Worm (Caenorhabditis elegans) whole organism, young adult: ENCODE data around the gene F01F1.3.

ENCODE experiments used
- C06A6.2 ChIP-seq: fragments of 200-800 bp; sonication (Bioruptor generic); conservative IDR thresholded peaks from 2 replicates; pipeline ENCODE4 v1.3.6; 2022; ENCODE audit warnings: missing genetic modification characterization, missing compliant biosample characterization
- F10E7.11 ChIP-seq: sonication (generic microtip); optimal IDR thresholded peaks from 2 replicates; lab custom pipeline; 2017; ENCODE audit warnings: mild to moderate bottlenecking, missing genetic modification characterization, moderate library complexity, missing compliant biosample characterization
- F23B12.7 ChIP-seq: sonication (generic microtip); optimal IDR thresholded peaks from 2 replicates; lab custom pipeline; 2017; ENCODE audit warnings: missing genetic modification characterization, mild to moderate bottlenecking, missing compliant biosample characterization, antibody characterized with exemption, moderate library complexity; ENCODE audit not compliant: insufficient read depth
- F33H1.4 ChIP-seq: fragments of 200-800 bp; sonication (Bioruptor generic); IDR thresholded peaks from 2 replicates; pipeline ENCODE4 v1.3.6; 2022; ENCODE audit warnings: missing genetic modification reagents, missing genetic modification characterization, missing compliant biosample characterization
- F37B4.10 ChIP-seq: fragments of 200-800 bp; sonication (Bioruptor generic); IDR thresholded peaks from 2 replicates; pipeline ENCODE4 v1.3.6; 2022; ENCODE audit warnings: missing genetic modification characterization, missing compliant biosample characterization
- F49E8.2 ChIP-seq: sonication (generic microtip); optimal IDR thresholded peaks from 3 replicates; lab custom pipeline; 2017; ENCODE audit warnings: missing genetic modification characterization, mild to moderate bottlenecking, missing compliant biosample characterization, antibody characterized with exemption, moderate library complexity; ENCODE audit not compliant: insufficient read depth
- F57C9.4 ChIP-seq: sonication (generic microtip); optimal IDR thresholded peaks from 2 replicates; lab custom pipeline; 2017; ENCODE audit warnings: mild to moderate bottlenecking, missing genetic modification characterization, missing compliant biosample characterization
- T07F8.4 ChIP-seq: sonication (generic microtip); optimal IDR thresholded peaks from 2 replicates; lab custom pipeline; 2016; ENCODE audit warnings: mild to moderate bottlenecking, missing genetic modification characterization, moderate library complexity, missing compliant biosample characterization
- Y53G8AR.9 ChIP-seq: fragments of 200-800 bp; sonication (Bioruptor generic); conservative IDR thresholded peaks from 2 replicates; pipeline ENCODE4 v1.3.6; 2022; ENCODE audit warnings: missing genetic modification reagents, missing genetic modification characterization, missing compliant biosample characterization
- aptf-3 ChIP-seq: fragments of 200-800 bp; sonication (Bioruptor generic); IDR thresholded peaks from 2 replicates; pipeline ENCODE4 v1.3.6; 2022; ENCODE audit warnings: missing genetic modification characterization, missing compliant biosample characterization
- atf-7 ChIP-seq: sonication (generic microtip); optimal IDR thresholded peaks from 2 replicates; lab custom pipeline; 2017; ENCODE audit warnings: mild to moderate bottlenecking, missing genetic modification characterization, missing compliant biosample characterization
- bed-2 ChIP-seq: fragments of 200-800 bp; sonication (Bioruptor generic); IDR thresholded peaks from 2 replicates; pipeline ENCODE4 v1.3.6; 2022; ENCODE audit warnings: missing genetic modification reagents, missing genetic modification characterization, missing compliant biosample characterization
- cebp-2 ChIP-seq: fragments of 200-800 bp; sonication (Bioruptor generic); IDR thresholded peaks from 2 replicates; pipeline ENCODE4 v1.3.6; 2022; ENCODE audit warnings: missing genetic modification characterization, missing compliant biosample characterization
- ceh-27 ChIP-seq: fragments of 200-800 bp; sonication (Bioruptor generic); optimal IDR thresholded peaks from 2 replicates; lab custom pipeline; 2018; ENCODE audit warnings: mild to moderate bottlenecking, missing genetic modification characterization, moderate library complexity, missing compliant biosample characterization
- ceh-40 ChIP-seq: fragments of 200-800 bp; sonication (Bioruptor generic); IDR thresholded peaks from 2 replicates; pipeline ENCODE4 v1.3.6; 2022; ENCODE audit warnings: missing genetic modification characterization, missing compliant biosample characterization
- die-1 ChIP-seq: sonication (generic microtip); optimal IDR thresholded peaks from 2 replicates; lab custom pipeline; 2016; ENCODE audit warnings: missing genotype, mild to moderate bottlenecking, missing genetic modification characterization, missing compliant biosample characterization
- dpff-1 ChIP-seq: sonication (generic microtip); optimal IDR thresholded peaks from 2 replicates; lab custom pipeline; 2017; ENCODE audit warnings: mild to moderate bottlenecking, missing genetic modification characterization, missing compliant biosample characterization
- efl-1 ChIP-seq: fragments of 150-350 bp; optimal IDR thresholded peaks from 2 replicates; lab custom pipeline; 2014; ENCODE audit warnings: missing biosample characterization, missing genetic modification reagents, missing genetic modification characterization
- egl-44 ChIP-seq: fragments of 200-800 bp; sonication (Bioruptor generic); IDR thresholded peaks from 2 replicates; pipeline ENCODE4 v1.3.6; 2022; ENCODE audit warnings: missing genetic modification reagents, missing genetic modification characterization, missing compliant biosample characterization
- fkh-3 ChIP-seq: sonication (generic microtip); optimal IDR thresholded peaks from 2 replicates; lab custom pipeline; 2016; ENCODE audit warnings: mild to moderate bottlenecking, missing genetic modification characterization, missing compliant biosample characterization
- gei-17 ChIP-seq: fragments of 200-800 bp; sonication (Bioruptor generic); optimal IDR thresholded peaks from 2 replicates; lab custom pipeline; 2018; ENCODE audit warnings: mild to moderate bottlenecking, missing genetic modification characterization, missing compliant biosample characterization
- him-1 ChIP-seq: sonication (generic microtip); optimal IDR thresholded peaks from 2 replicates; lab custom pipeline; 2016; ENCODE audit warnings: missing genotype, missing genetic modification reagents, missing genetic modification characterization, missing compliant biosample characterization
- hlh-12 ChIP-seq: sonication (generic microtip); optimal IDR thresholded peaks from 2 replicates; lab custom pipeline; 2016; ENCODE audit warnings: missing genetic modification characterization, missing compliant biosample characterization
- hrde-1 ChIP-seq: sonication (generic microtip); optimal IDR thresholded peaks from 2 replicates; lab custom pipeline; 2016; ENCODE audit warnings: missing genetic modification characterization, mild to moderate bottlenecking, missing compliant biosample characterization, moderate library complexity, missing genotype, missing genetic modification reagents, borderline replicate concordance
- let-526 ChIP-seq: fragments of 200-800 bp; sonication (Bioruptor generic); IDR thresholded peaks from 2 replicates; pipeline ENCODE4 v1.3.6; 2022; ENCODE audit warnings: missing genetic modification reagents, missing genetic modification characterization, missing compliant biosample characterization
- let-607 ChIP-seq, 2 experiments: fragments of 200-800 bp in 1 of 2; sonication (Bioruptor generic) in 1 of 2; sonication (generic microtip) in 1 of 2; optimal IDR thresholded peaks; 2 replicates each; lab custom pipeline; 2016 to 2018; ENCODE audit warnings: mild to moderate bottlenecking in 2 of 2, missing compliant biosample characterization in 2 of 2, missing genetic modification characterization in 2 of 2, moderate library complexity in 2 of 2, missing genotype in 1 of 2
- lin-26 ChIP-seq: fragments of 200-800 bp; sonication (Bioruptor generic); IDR thresholded peaks from 2 replicates; pipeline ENCODE4 v1.3.6; 2022; ENCODE audit warnings: missing genetic modification reagents, missing genetic modification characterization, missing compliant biosample characterization
- lsl-1 ChIP-seq: fragments of 200-800 bp; sonication (Bioruptor generic); optimal IDR thresholded peaks from 2 replicates; lab custom pipeline; 2018; ENCODE audit warnings: mild to moderate bottlenecking, missing genetic modification characterization, moderate library complexity, missing compliant biosample characterization
- lsy-27 ChIP-seq: sonication (generic microtip); optimal IDR thresholded peaks from 2 replicates; lab custom pipeline; 2017; ENCODE audit warnings: missing genetic modification characterization, mild to moderate bottlenecking, missing compliant biosample characterization, antibody characterized with exemption, missing genotype, borderline replicate concordance; ENCODE audit not compliant: insufficient read depth
- madf-6 ChIP-seq: fragments of 200-800 bp; sonication (Bioruptor generic); IDR thresholded peaks from 2 replicates; pipeline ENCODE4 v1.3.6; 2022; ENCODE audit warnings: missing genetic modification reagents, missing genetic modification characterization, missing compliant biosample characterization
- nfya-1 ChIP-seq: sonication (generic microtip); optimal IDR thresholded peaks from 2 replicates; lab custom pipeline; 2017; ENCODE audit warnings: antibody characterized with exemption, missing compliant biosample characterization, missing genetic modification characterization, borderline replicate concordance; ENCODE audit not compliant: insufficient read depth
- nfya-2 ChIP-seq: fragments of 200-800 bp; sonication (Bioruptor generic); IDR thresholded peaks from 2 replicates; pipeline ENCODE4 v1.3.6; 2022; ENCODE audit warnings: missing genetic modification reagents, missing genetic modification characterization, missing compliant biosample characterization
- nfyb-1 ChIP-seq: fragments of 200-800 bp; sonication (Bioruptor generic); IDR thresholded peaks from 2 replicates; pipeline ENCODE4 v1.3.6; 2022; ENCODE audit warnings: missing genetic modification reagents, missing genetic modification characterization, missing compliant biosample characterization
- rpc-1 ChIP-seq, 2 experiments: fragments of 150-350 bp in 1 of 2; sonication (generic microtip) in 1 of 2; optimal IDR thresholded peaks; 2 replicates each; lab custom pipeline; 2014 to 2018; ENCODE audit warnings: missing biosample characterization in 1 of 2, missing genetic modification characterization in 1 of 2, missing genetic modification reagents in 1 of 2, missing genotype in 1 of 2
- sdz-38 ChIP-seq: sonication (generic microtip); optimal IDR thresholded peaks from 2 replicates; lab custom pipeline; 2016; ENCODE audit warnings: missing genotype, missing genetic modification characterization, missing compliant biosample characterization
- sea-2 ChIP-seq: fragments of 200-800 bp; sonication (Bioruptor generic); IDR thresholded peaks from 2 replicates; pipeline ENCODE4 v1.3.6; 2022; ENCODE audit warnings: missing genetic modification characterization, missing compliant biosample characterization
- snpc-1.3 ChIP-seq: sonication (generic microtip); optimal IDR thresholded peaks from 2 replicates; lab custom pipeline; 2017; ENCODE audit warnings: missing genetic modification characterization, mild to moderate bottlenecking, missing compliant biosample characterization, antibody characterized with exemption, moderate library complexity, missing genotype, missing genetic modification reagents; ENCODE audit not compliant: insufficient read depth
- snpc-3.4 ChIP-seq: sonication (generic microtip); optimal IDR thresholded peaks from 2 replicates; lab custom pipeline; 2017; ENCODE audit warnings: missing genetic modification characterization, mild to moderate bottlenecking, missing compliant biosample characterization, antibody characterized with exemption, moderate library complexity, missing genotype, missing genetic modification reagents
- sptf-2 ChIP-seq: fragments of 200-800 bp; sonication (Bioruptor generic); optimal IDR thresholded peaks from 2 replicates; lab custom pipeline; 2018; ENCODE audit warnings: mild to moderate bottlenecking, missing genetic modification characterization, missing compliant biosample characterization
- tbp1 ChIP-seq: fragments of 200-800 bp; sonication (Bioruptor generic); optimal IDR thresholded peaks from 2 replicates; lab custom pipeline; 2018; ENCODE audit warnings: mild to moderate bottlenecking, missing genetic modification characterization, missing compliant biosample characterization
- tlf-1 ChIP-seq: fragments of 200-800 bp; sonication (Bioruptor generic); optimal IDR thresholded peaks from 2 replicates; lab custom pipeline; 2018; ENCODE audit warnings: mild to moderate bottlenecking, missing genetic modification characterization, missing compliant biosample characterization
- unc-130 ChIP-seq: sonication (generic microtip); optimal IDR thresholded peaks from 2 replicates; lab custom pipeline; 2016; ENCODE audit warnings: missing genetic modification reagents, missing genetic modification characterization, missing compliant biosample characterization
- xnd-1 ChIP-seq: sonication (generic microtip); optimal IDR thresholded peaks from 2 replicates; lab custom pipeline; 2016; ENCODE audit warnings: missing genotype, missing genetic modification reagents, missing genetic modification characterization, missing compliant biosample characterization
- zfh-2 ChIP-seq: fragments of 200-800 bp; sonication (Bioruptor generic); conservative IDR thresholded peaks from 2 replicates; pipeline ENCODE4 v1.3.6; 2022; ENCODE audit warnings: missing genetic modification reagents, missing genetic modification characterization, missing compliant biosample characterization
- zim-3 ChIP-seq: sonication (generic microtip); optimal IDR thresholded peaks from 2 replicates; lab custom pipeline; 2017; ENCODE audit warnings: mild to moderate bottlenecking, missing genetic modification characterization, moderate library complexity, missing compliant biosample characterization
- ztf-25 ChIP-seq: fragments of 200-800 bp; sonication (Bioruptor generic); IDR thresholded peaks from 2 replicates; pipeline ENCODE4 v1.3.6; 2022; ENCODE audit warnings: missing genetic modification reagents, missing genetic modification characterization, missing compliant biosample characterization
- ztf-28 ChIP-seq: fragments of 200-800 bp; sonication (Bioruptor generic); IDR thresholded peaks from 2 replicates; pipeline ENCODE4 v1.3.6; 2022; ENCODE audit warnings: missing genetic modification reagents, missing genetic modification characterization, missing compliant biosample characterization
- ztf-3 ChIP-seq: fragments of 200-800 bp; sonication (Bioruptor generic); optimal IDR thresholded peaks from 2 replicates; lab custom pipeline; 2018; ENCODE audit warnings: mild to moderate bottlenecking, missing genetic modification characterization, missing compliant biosample characterization

F01F1.3 gene

DNA sequence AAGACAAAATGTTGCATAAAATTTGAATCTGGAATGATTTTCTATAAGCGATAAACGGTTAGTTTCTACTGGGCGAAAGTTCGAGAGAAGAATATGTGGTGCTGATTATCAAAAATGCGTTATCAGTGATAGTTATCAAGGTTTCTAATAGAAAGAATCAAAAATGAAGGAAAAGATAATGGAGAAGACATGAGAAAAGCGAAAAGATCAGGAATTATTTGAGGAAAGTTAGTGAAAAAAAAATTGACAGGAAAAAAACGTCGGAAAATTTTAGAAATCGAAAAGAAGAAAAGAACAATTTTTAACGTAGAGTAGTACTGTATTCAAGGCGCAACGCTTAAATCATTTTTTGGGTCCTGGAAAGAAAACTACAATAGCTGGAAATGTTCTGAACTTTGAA is 8.0 kb upstream of the F01F1.3 start, which contains the start of gene dnpp-1 (continued):
- TF ChIP-seq snpc-1.3 (tag; lab: Kevin White, UChicago) (no peak), ceh-27 (no peak), C06A6.2 (GFP tag; lab: Robert Waterston, UW) (no peak), hlh-12 (tag; lab: Kevin White, UChicago) (no peak), nfya-2 (GFP tag; lab: Robert Waterston, UW) (no peak), egl-44 (GFP tag; lab: Robert Waterston, UW) (no peak), ztf-25 (no peak), F49E8.2 (no peak), nfya-1 (tag; lab: Kevin White, UChicago) (no peak), madf-6 (GFP tag; lab: Robert Waterston, UW) (peak; percentile 82), ztf-28 (no peak), sptf-2 (GFP tag; lab: Kevin White, UChicago) (no peak), ztf-3 (GFP tag; lab: Kevin White, UChicago) (no peak), gei-17 (GFP tag; lab: Kevin White, UChicago) (no peak), him-1 (tag; lab: Kevin White, UChicago) (peak; percentile 41), zfh-2 (GFP tag; lab: Robert Waterston, UW) (no peak), sdz-38 (tag; lab: Kevin White, UChicago) (no peak), Y53G8AR.9 (GFP tag; lab: Robert Waterston, UW) (no peak), lin-26 (GFP tag; lab: Robert Waterston, UW) (no peak), let-607 (tag; optimal IDR thresholded peaks at IDR 0.05; lab: Kevin White, UChicago) (no peak), hrde-1 (tag; lab: Kevin White, UChicago) (no peak), ceh-40 (GFP tag; lab: Robert Waterston, UW) (no peak), xnd-1 (tag; lab: Kevin White, UChicago) (peak; percentile 68), F23B12.7 (no peak), T07F8.4 (tag; lab: Kevin White, UChicago) (no peak), unc-130 (GFP tag; lab: Kevin White, UChicago) (no peak), F37B4.10 (no peak), let-526 (no peak), nfyb-1 (GFP tag; lab: Robert Waterston, UW) (no peak), rpc-1 (optimal IDR thresholded peaks at IDR 0.05; lab: Kevin White, UChicago) (no peak), rpc-1 (tag; optimal IDR thresholded peaks at IDR 0.05; lab: Kevin White, UChicago) (no peak), efl-1 (GFP tag; lab: Kevin White, UChicago) (no peak), tlf-1 (GFP tag; lab: Kevin White, UChicago) (no peak), dpff-1 (tag; lab: Kevin White, UChicago) (no peak), sea-2 (no peak), tbp1 (GFP tag; lab: Kevin White, UChicago) (peak; percentile 12), F10E7.11 (tag; lab: Kevin White, UChicago) (no peak), bed-2 (GFP tag; lab: Robert Waterston, UW) (no peak), cebp-2 (GFP tag; lab: Robert Waterston, UW) (no peak), fkh-3 (tag; lab: Kevin White, UChicago) (no peak), F57C9.4 (tag; lab: Kevin White, UChicago) (no peak), snpc-3.4 (tag; lab: Kevin White, UChicago) (no peak), zim-3 (tag; lab: Kevin White, UChicago) (no peak), lsy-27 (tag; lab: Kevin White, UChicago) (no peak), F33H1.4 (GFP tag; lab: Robert Waterston, UW) (peak; percentile 87), die-1 (tag; lab: Kevin White, UChicago) (no peak), lsl-1 (GFP tag; lab: Kevin White, UChicago) (peak; percentile 92), aptf-3 (GFP tag; lab: Robert Waterston, UW) (no peak), atf-7 (no peak)
